Worm (Caenorhabditis elegans) whole organism, young adult: ENCODE data around the gene npr-24.

Experiments
- B0019.2 ChIP-seq: fragments of 200-800 bp; sonication (Bioruptor generic); conservative IDR thresholded peaks from 2 replicates; pipeline ENCODE4 v1.3.6; 2022; ENCODE audit warnings: missing genetic modification reagents, missing genetic modification characterization, missing compliant biosample characterization
- B0336.3 ChIP-seq: fragments of 200-800 bp; sonication (Bioruptor generic); IDR thresholded peaks from 2 replicates; pipeline ENCODE4 v1.3.6; 2022; ENCODE audit warnings: missing genetic modification characterization, missing compliant biosample characterization
- F10E7.11 ChIP-seq: sonication (generic microtip); optimal IDR thresholded peaks from 2 replicates; lab custom pipeline; 2017; ENCODE audit warnings: mild to moderate bottlenecking, missing genetic modification characterization, moderate library complexity, missing compliant biosample characterization
- F23B12.7 ChIP-seq: sonication (generic microtip); optimal IDR thresholded peaks from 2 replicates; lab custom pipeline; 2017; ENCODE audit warnings: missing genetic modification characterization, mild to moderate bottlenecking, missing compliant biosample characterization, antibody characterized with exemption, moderate library complexity; ENCODE audit not compliant: insufficient read depth
- F33H1.4 ChIP-seq: fragments of 200-800 bp; sonication (Bioruptor generic); IDR thresholded peaks from 2 replicates; pipeline ENCODE4 v1.3.6; 2022; ENCODE audit warnings: missing genetic modification reagents, missing genetic modification characterization, missing compliant biosample characterization
- F39B2.1 ChIP-seq: fragments of 200-800 bp; sonication (Bioruptor generic); IDR thresholded peaks from 2 replicates; pipeline ENCODE4 v1.3.6; 2022; ENCODE audit warnings: missing genetic modification reagents, missing genetic modification characterization, missing compliant biosample characterization
- F57A8.1 ChIP-seq: fragments of 200-800 bp; sonication (Bioruptor generic); optimal IDR thresholded peaks from 2 replicates; lab custom pipeline; 2018; ENCODE audit warnings: mild to moderate bottlenecking, missing genetic modification characterization, moderate library complexity, missing compliant biosample characterization
- F57C9.4 ChIP-seq: sonication (generic microtip); optimal IDR thresholded peaks from 2 replicates; lab custom pipeline; 2017; ENCODE audit warnings: mild to moderate bottlenecking, missing genetic modification characterization, missing compliant biosample characterization
- T07F8.4 ChIP-seq: sonication (generic microtip); optimal IDR thresholded peaks from 2 replicates; lab custom pipeline; 2016; ENCODE audit warnings: mild to moderate bottlenecking, missing genetic modification characterization, moderate library complexity, missing compliant biosample characterization
- T26A5.8 ChIP-seq: sonication (generic microtip); optimal IDR thresholded peaks from 2 replicates; lab custom pipeline; 2016; ENCODE audit warnings: missing genetic modification characterization, missing compliant biosample characterization
- Y53G8AR.9 ChIP-seq: fragments of 200-800 bp; sonication (Bioruptor generic); conservative IDR thresholded peaks from 2 replicates; pipeline ENCODE4 v1.3.6; 2022; ENCODE audit warnings: missing genetic modification reagents, missing genetic modification characterization, missing compliant biosample characterization
- Y67H2A.10 ChIP-seq: fragments of 200-800 bp; sonication (Bioruptor generic); conservative IDR thresholded peaks from 2 replicates; pipeline ENCODE4 v1.3.6; 2022; ENCODE audit warnings: missing genetic modification reagents, missing genetic modification characterization, missing compliant biosample characterization
- Y95B8A.8 ChIP-seq: fragments of 200-800 bp; sonication (Bioruptor generic); IDR thresholded peaks from 2 replicates; pipeline ENCODE4 v1.3.6; 2022; ENCODE audit warnings: missing genetic modification reagents, missing genetic modification characterization, missing compliant biosample characterization
- ZK185.1 ChIP-seq: sonication (generic microtip); optimal IDR thresholded peaks from 2 replicates; lab custom pipeline; 2016; ENCODE audit warnings: mild to moderate bottlenecking, missing genetic modification characterization, missing compliant biosample characterization; ENCODE audit not compliant: poor library complexity, severe bottlenecking
- akir-1 ChIP-seq: fragments of 200-800 bp; sonication (Bioruptor generic); optimal IDR thresholded peaks from 2 replicates; lab custom pipeline; 2018; ENCODE audit warnings: mild to moderate bottlenecking, missing genetic modification characterization, moderate library complexity, missing compliant biosample characterization
- athp-1 ChIP-seq: sonication (generic microtip); optimal IDR thresholded peaks from 2 replicates; lab custom pipeline; 2017; ENCODE audit warnings: mild to moderate bottlenecking, missing genetic modification characterization, missing compliant biosample characterization
- attf-5 ChIP-seq: fragments of 200-800 bp; sonication (Bioruptor generic); optimal IDR thresholded peaks from 2 replicates; lab custom pipeline; 2018; ENCODE audit warnings: mild to moderate bottlenecking, missing genetic modification characterization, missing compliant biosample characterization
- ccch-3 ChIP-seq: fragments of 200-800 bp; sonication (Bioruptor generic); optimal IDR thresholded peaks from 2 replicates; lab custom pipeline; 2018; ENCODE audit warnings: mild to moderate bottlenecking, missing genetic modification characterization, missing compliant biosample characterization
- cebp-1 ChIP-seq, 2 experiments: fragments of 200-800 bp in 1 of 2; sonication (Bioruptor generic) in 1 of 2; sonication (generic microtip) in 1 of 2; IDR thresholded peaks in 1 of 2; optimal IDR thresholded peaks in 1 of 2; 2 replicates each; pipeline versions ENCODE4 v1.3.6 to Lab custom; 2017 to 2022; ENCODE audit warnings: missing compliant biosample characterization in 2 of 2, missing genetic modification characterization in 2 of 2, mild to moderate bottlenecking in 1 of 2, missing genetic modification reagents in 1 of 2, moderate library complexity in 1 of 2
- die-1 ChIP-seq: sonication (generic microtip); optimal IDR thresholded peaks from 2 replicates; lab custom pipeline; 2016; ENCODE audit warnings: missing genotype, mild to moderate bottlenecking, missing genetic modification characterization, missing compliant biosample characterization
- dox-1 ChIP-seq: fragments of 200-800 bp; sonication (Bioruptor generic); IDR thresholded peaks from 2 replicates; pipeline ENCODE4 v1.3.6; 2022; ENCODE audit warnings: missing genetic modification reagents, missing genetic modification characterization, missing compliant biosample characterization
- egl-18 ChIP-seq: fragments of 200-800 bp; sonication (Bioruptor generic); IDR thresholded peaks from 2 replicates; pipeline ENCODE4 v1.3.6; 2022; ENCODE audit warnings: missing genetic modification reagents, missing genetic modification characterization, missing compliant biosample characterization
- egrh-3 ChIP-seq: fragments of 200-800 bp; sonication (Bioruptor generic); IDR thresholded peaks from 2 replicates; pipeline ENCODE4 v1.3.6; 2022; ENCODE audit warnings: missing genetic modification reagents, missing genetic modification characterization, missing compliant biosample characterization
- fkh-3 ChIP-seq: sonication (generic microtip); optimal IDR thresholded peaks from 2 replicates; lab custom pipeline; 2016; ENCODE audit warnings: mild to moderate bottlenecking, missing genetic modification characterization, missing compliant biosample characterization
- hmg-1.2 ChIP-seq: fragments of 200-800 bp; sonication (Bioruptor generic); IDR thresholded peaks from 2 replicates; pipeline ENCODE4 v1.3.6; 2022; ENCODE audit warnings: missing genetic modification reagents, missing genetic modification characterization, missing compliant biosample characterization
- hsf-1 ChIP-seq: fragments of 200-800 bp; sonication (Bioruptor generic); IDR thresholded peaks from 2 replicates; pipeline ENCODE4 v1.3.6; 2022; ENCODE audit warnings: missing genetic modification reagents, missing genetic modification characterization, missing compliant biosample characterization
- lin-35 ChIP-seq, 3 experiments: fragments of 150-350 bp in 2 of 3; sonication (generic microtip) in 1 of 3; optimal IDR thresholded peaks; 2 replicates each; lab custom pipeline; 2014 to 2018; ENCODE audit warnings: missing biosample characterization in 3 of 3, missing genetic modification characterization in 3 of 3, missing genetic modification reagents in 3 of 3
- lir-1 ChIP-seq: fragments of 200-800 bp; sonication (Bioruptor generic); conservative IDR thresholded peaks from 2 replicates; pipeline ENCODE4 v1.3.6; 2022; ENCODE audit warnings: missing genetic modification reagents, missing genetic modification characterization, missing compliant biosample characterization
- madf-10 ChIP-seq: sonication (generic microtip); optimal IDR thresholded peaks from 2 replicates; lab custom pipeline; 2016; ENCODE audit warnings: mild to moderate bottlenecking, missing genetic modification characterization, missing compliant biosample characterization
- madf-3 ChIP-seq: fragments of 200-800 bp; sonication (Bioruptor generic); IDR thresholded peaks from 2 replicates; pipeline ENCODE4 v1.3.6; 2022; ENCODE audit warnings: missing genetic modification reagents, missing genetic modification characterization, missing compliant biosample characterization
- madf-6 ChIP-seq: fragments of 200-800 bp; sonication (Bioruptor generic); IDR thresholded peaks from 2 replicates; pipeline ENCODE4 v1.3.6; 2022; ENCODE audit warnings: missing genetic modification reagents, missing genetic modification characterization, missing compliant biosample characterization
- nfya-2 ChIP-seq: fragments of 200-800 bp; sonication (Bioruptor generic); IDR thresholded peaks from 2 replicates; pipeline ENCODE4 v1.3.6; 2022; ENCODE audit warnings: missing genetic modification reagents, missing genetic modification characterization, missing compliant biosample characterization
- nfyb-1 ChIP-seq: fragments of 200-800 bp; sonication (Bioruptor generic); IDR thresholded peaks from 2 replicates; pipeline ENCODE4 v1.3.6; 2022; ENCODE audit warnings: missing genetic modification reagents, missing genetic modification characterization, missing compliant biosample characterization
- nhr-80 ChIP-seq: sonication (generic microtip); optimal IDR thresholded peaks from 2 replicates; lab custom pipeline; 2016; ENCODE audit warnings: missing genetic modification characterization, missing compliant biosample characterization
- sdz-38 ChIP-seq: sonication (generic microtip); optimal IDR thresholded peaks from 2 replicates; lab custom pipeline; 2016; ENCODE audit warnings: missing genotype, missing genetic modification characterization, missing compliant biosample characterization
- snpc-1.1 ChIP-seq: sonication (generic microtip); optimal IDR thresholded peaks from 2 replicates; lab custom pipeline; 2017; ENCODE audit warnings: missing genetic modification characterization, mild to moderate bottlenecking, missing compliant biosample characterization, antibody characterized with exemption, moderate library complexity, missing genotype, missing genetic modification reagents; ENCODE audit not compliant: insufficient read depth
- snpc-3.4 ChIP-seq: sonication (generic microtip); optimal IDR thresholded peaks from 2 replicates; lab custom pipeline; 2017; ENCODE audit warnings: missing genetic modification characterization, mild to moderate bottlenecking, missing compliant biosample characterization, antibody characterized with exemption, moderate library complexity, missing genotype, missing genetic modification reagents
- sptf-2 ChIP-seq: fragments of 200-800 bp; sonication (Bioruptor generic); optimal IDR thresholded peaks from 2 replicates; lab custom pipeline; 2018; ENCODE audit warnings: mild to moderate bottlenecking, missing genetic modification characterization, missing compliant biosample characterization
- tbx-9 ChIP-seq: sonication (generic microtip); optimal IDR thresholded peaks from 2 replicates; lab custom pipeline; 2016; ENCODE audit warnings: borderline replicate concordance, missing genetic modification characterization, inconsistent platforms, missing compliant biosample characterization
- tlf-1 ChIP-seq: fragments of 200-800 bp; sonication (Bioruptor generic); optimal IDR thresholded peaks from 2 replicates; lab custom pipeline; 2018; ENCODE audit warnings: mild to moderate bottlenecking, missing genetic modification characterization, missing compliant biosample characterization
- unc-62 ChIP-seq: fragments of 150-350 bp; optimal IDR thresholded peaks from 2 replicates; lab custom pipeline; 2014; ENCODE audit warnings: missing biosample characterization, missing genetic modification reagents, missing genetic modification characterization
- xnd-1 ChIP-seq: sonication (generic microtip); optimal IDR thresholded peaks from 2 replicates; lab custom pipeline; 2016; ENCODE audit warnings: missing genotype, missing genetic modification reagents, missing genetic modification characterization, missing compliant biosample characterization
- zim-3 ChIP-seq: sonication (generic microtip); optimal IDR thresholded peaks from 2 replicates; lab custom pipeline; 2017; ENCODE audit warnings: mild to moderate bottlenecking, missing genetic modification characterization, moderate library complexity, missing compliant biosample characterization
- ztf-18 ChIP-seq: sonication (generic microtip); optimal IDR thresholded peaks from 2 replicates; lab custom pipeline; 2016; ENCODE audit warnings: missing genotype, mild to moderate bottlenecking, missing genetic modification characterization, missing compliant biosample characterization
- ztf-26 ChIP-seq: sonication (generic microtip); optimal IDR thresholded peaks from 2 replicates; lab custom pipeline; 2017; ENCODE audit warnings: missing genetic modification characterization, missing compliant biosample characterization
- ztf-6 ChIP-seq: fragments of 200-800 bp; sonication (Bioruptor generic); IDR thresholded peaks from 2 replicates; pipeline ENCODE4 v1.3.6; 2022; ENCODE audit warnings: missing genetic modification reagents, missing genetic modification characterization, missing compliant biosample characterization

Gene npr-24

DNA sequence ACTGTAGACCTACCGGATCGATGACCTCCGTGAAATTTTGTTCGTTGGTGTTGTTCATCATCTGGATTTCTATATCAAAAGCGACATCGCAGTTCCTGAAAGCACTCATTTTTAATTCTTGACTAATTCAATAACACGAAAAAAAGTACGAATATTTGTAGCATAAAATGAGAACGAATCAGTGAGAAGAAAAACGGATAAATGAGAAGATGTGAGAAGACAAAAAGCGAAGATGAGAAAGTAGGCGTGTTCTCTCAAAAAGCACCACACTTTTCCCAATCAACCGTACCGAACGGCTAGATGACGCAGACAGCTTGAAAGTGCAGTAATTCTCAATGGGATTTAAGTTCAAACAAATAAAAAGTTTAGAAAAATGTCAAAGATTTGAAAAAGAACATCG is at the start of gene npr-24:
Gene npr-24 (minus strand): TSS at position 101 of the 400 bp plus-strand sequence.
- TF ChIP-seq egl-18 (GFP tag; lab: Robert Waterston, UW) (no peak), Y95B8A.8 (GFP tag; lab: Robert Waterston, UW) (no peak), nfya-2 (GFP tag; lab: Robert Waterston, UW) (no peak), madf-3 (GFP tag; lab: Robert Waterston, UW) (no peak), akir-1 (GFP tag; lab: Kevin White, UChicago) (no peak), T07F8.4 (no peak), F23B12.7 (no peak)

DNA sequence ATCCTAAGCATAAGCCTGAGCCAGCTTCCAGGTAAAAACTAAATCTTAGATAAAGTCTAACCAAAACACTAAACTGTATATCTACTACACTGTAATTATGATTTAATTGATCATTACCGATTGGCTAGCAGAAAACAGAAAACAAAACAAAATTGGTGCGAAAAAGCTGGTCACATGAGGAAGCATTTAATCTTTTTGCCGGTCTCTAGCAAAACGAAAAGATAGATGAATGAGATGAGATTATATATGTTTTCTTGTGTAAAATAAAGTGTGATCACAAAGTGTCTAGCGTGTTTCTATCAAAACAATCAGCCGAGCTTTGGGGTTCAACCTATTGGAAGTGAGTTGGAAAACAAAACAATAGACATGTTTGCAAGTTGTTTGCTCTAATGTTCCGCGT is 48.2 kb upstream of the npr-24 start:
- TF ChIP-seq T26A5.8 (tag; lab: Kevin White, UChicago) (no peak), xnd-1 (tag; lab: Kevin White, UChicago) (no peak), egrh-3 (GFP tag; lab: Robert Waterston, UW) (no peak), unc-62 (GFP tag; lab: Kevin White, UChicago) (no peak), Y67H2A.10 (no peak), lin-35 (GFP tag; optimal IDR thresholded peaks at IDR 0.05; lab: Kevin White, UChicago) (no peak), ZK185.1 (no peak), madf-3 (GFP tag; lab: Robert Waterston, UW) (no peak), snpc-1.1 (no peak), F57C9.4 (tag; lab: Kevin White, UChicago) (no peak), hmg-1.2 (no peak), tlf-1 (GFP tag; lab: Kevin White, UChicago) (no peak)

DNA sequence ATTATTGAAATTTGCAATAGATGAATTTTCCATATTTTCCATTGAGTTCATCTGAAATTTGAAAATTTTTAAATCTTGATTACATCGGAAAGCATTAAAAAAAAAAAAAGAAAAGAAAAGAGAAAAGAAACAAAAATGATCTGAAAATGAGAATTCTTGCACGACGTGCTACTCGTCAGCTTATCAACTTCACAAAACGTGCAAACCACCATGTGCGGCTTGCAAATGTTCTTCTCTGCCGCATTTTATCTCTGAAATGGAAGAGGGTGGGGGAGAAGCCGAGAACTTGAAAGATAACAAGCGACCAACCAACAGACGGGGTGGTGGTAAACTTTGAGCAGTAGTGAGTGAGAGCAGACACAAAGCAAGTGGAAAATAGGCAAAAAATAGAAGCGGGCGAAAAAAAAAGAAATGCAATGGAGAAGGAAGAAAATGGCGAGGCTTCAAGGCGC is 47.4 kb upstream of the npr-24 start, which contains the start of gene F31A3.3:
Gene F31A3.3 (minus strand): TSS at position 51 of the 452 bp plus-strand sequence.
- TF ChIP-seq tbx-9 (tag; lab: Kevin White, UChicago) (no peak), sptf-2 (no peak), Y53G8AR.9 (no peak), nhr-80 (tag; lab: Kevin White, UChicago) (peak; percentile 90), lir-1 (no peak), F57A8.1 (no peak), sdz-38 (no peak), F33H1.4 (GFP tag; lab: Robert Waterston, UW) (no peak), ztf-6 (GFP tag; lab: Robert Waterston, UW) (no peak), zim-3 (tag; lab: Kevin White, UChicago) (no peak), ztf-18 (tag; lab: Kevin White, UChicago) (no peak), cebp-1 (GFP tag; IDR thresholded peaks at IDR 0.05; lab: Robert Waterston, UW) (no peak), cebp-1 (tag; optimal IDR thresholded peaks at IDR 0.05; lab: Kevin White, UChicago) (no peak), dox-1 (GFP tag; lab: Robert Waterston, UW) (0 out of 2 replicates have a peak, but pooled peaks have one; percentile 30), fkh-3 (tag; lab: Kevin White, UChicago) (no peak), ztf-26 (tag; lab: Kevin White, UChicago) (no peak), B0019.2 (no peak)

DNA sequence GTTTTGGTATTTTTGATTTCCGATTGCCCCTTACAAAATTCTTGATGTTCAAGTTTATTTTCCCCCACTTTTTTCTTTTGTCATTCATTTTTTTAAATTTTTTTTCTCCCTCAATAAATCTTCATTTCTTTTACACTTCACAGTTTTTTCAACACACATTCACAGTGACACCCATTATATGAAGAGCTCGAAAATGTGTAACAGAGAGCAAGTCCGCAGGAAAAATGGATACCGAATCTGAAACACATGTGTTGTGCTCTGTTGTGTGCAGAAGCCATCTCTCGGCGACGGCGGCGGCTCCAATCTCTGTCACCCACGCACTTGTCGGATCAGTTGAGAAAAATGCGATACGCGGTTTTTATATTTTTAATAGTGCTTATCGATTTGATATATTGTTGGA is 41.4 kb upstream of the npr-24 start, which contains the start of gene sup-10:
Gene sup-10 (plus strand): TSS at position 277 of the 400 bp plus-strand sequence.
- TF ChIP-seq nfyb-1 (GFP tag; lab: Robert Waterston, UW) (no peak), madf-6 (GFP tag; lab: Robert Waterston, UW) (no peak), die-1 (tag; lab: Kevin White, UChicago) (no peak), F39B2.1 (no peak), athp-1 (no peak), B0336.3 (GFP tag; lab: Robert Waterston, UW) (no peak), attf-5 (GFP tag; lab: Kevin White, UChicago) (no peak), ccch-3 (no peak), madf-10 (tag; lab: Kevin White, UChicago) (no peak), hsf-1 (GFP tag; lab: Robert Waterston, UW) (no peak), snpc-3.4 (tag; lab: Kevin White, UChicago) (no peak), F10E7.11 (tag; lab: Kevin White, UChicago) (no peak)
